Worm (Caenorhabditis elegans): Measurements from ENCODE around the gene F39G3.5.

F39G3.5 gene

DNA sequence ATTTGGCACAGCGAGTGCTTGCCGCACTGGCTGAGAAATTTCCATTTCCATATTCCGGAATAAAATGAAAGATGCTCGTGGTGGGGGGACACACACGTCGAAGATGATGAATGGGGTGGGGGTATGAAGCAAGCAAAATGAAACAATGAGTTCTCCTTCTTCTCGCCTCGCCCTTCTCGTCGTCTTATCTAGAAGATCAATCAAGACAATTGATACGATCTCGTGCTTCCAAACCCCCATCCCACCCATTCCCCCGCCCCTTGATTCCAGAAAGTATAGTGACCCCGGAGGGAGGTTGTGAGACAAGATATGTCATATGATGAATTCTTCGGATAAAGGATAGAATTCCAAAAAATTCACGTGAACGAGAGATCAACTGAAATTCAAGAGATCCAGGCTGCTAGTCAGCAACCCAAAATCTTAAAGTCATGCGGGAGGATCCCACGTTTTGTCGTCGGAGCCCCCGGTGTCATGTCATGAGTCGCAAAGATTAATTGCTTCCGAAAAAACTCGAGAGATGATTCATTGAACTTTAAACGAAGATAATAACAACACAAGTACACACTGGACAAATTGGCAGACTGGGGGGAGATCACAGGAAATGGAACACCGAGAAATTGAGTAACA, 27.8 kb upstream of the F39G3.5 start:
- TF ChIP-seq F10B5.3 (tag; optimal IDR thresholded peaks at IDR 0.05) (no peak), ztf-11 (tag; optimal IDR thresholded peaks at IDR 0.05) (no peak), snpc-1.2 (GFP tag; IDR thresholded peaks at IDR 0.05) (no peak), unc-62 (GFP tag; optimal IDR thresholded peaks at IDR 0.05 in 1 of 2) (peak in 1 of 2 experiments; percentile 74), unc-62 (tag; optimal IDR thresholded peaks at IDR 0.05) (no peak), ceh-44 (GFP tag; IDR thresholded peaks at IDR 0.05) (no peak), zip-2 (tag; optimal IDR thresholded peaks at IDR 0.05) (no peak), lsy-2 (tag; optimal IDR thresholded peaks at IDR 0.05) (peak in 1 of 2 experiments; percentile 5), daf-8 (GFP tag; IDR thresholded peaks at IDR 0.05) (no peak), mep-1 (tag; optimal IDR thresholded peaks at IDR 0.05) (no peak), ceh-62 (tag; optimal IDR thresholded peaks at IDR 0.05) (no peak), ztf-7 (tag; optimal IDR thresholded peaks at IDR 0.05) (no peak), fos-1 (tag; optimal IDR thresholded peaks at IDR 0.05) (no peak), nhr-11 (tag; optimal IDR thresholded peaks at IDR 0.05) (peak; percentile 51), hlh-11 (tag; optimal IDR thresholded peaks at IDR 0.05) (peak; percentile 37), mdl-1 (tag; optimal IDR thresholded peaks at IDR 0.05) (peak in 1 of 2 experiments; percentile 21), hlh-30 (tag; optimal IDR thresholded peaks at IDR 0.05; ENCODE audit: insufficient read depth) (peak; percentile 38), ces-1 (GFP tag; optimal IDR thresholded peaks at IDR 0.05) (no peak), Y5F2A.4 (GFP tag; optimal IDR thresholded peaks at IDR 0.05) (no peak), aly-2 (tag; optimal IDR thresholded peaks at IDR 0.05) (no peak), dmd-6 (GFP tag; IDR thresholded peaks at IDR 0.05) (no peak), ama-1 (optimal IDR thresholded peaks at IDR 0.05) (peak; percentile 13), ceh-20 (GFP tag; IDR thresholded peaks at IDR 0.05) (no peak), T26A8.4 (GFP tag; IDR thresholded peaks at IDR 0.05) (no peak), saeg-2 (GFP tag; IDR thresholded peaks at IDR 0.05) (no peak), nhr-41 (GFP tag; IDR thresholded peaks at IDR 0.05) (no peak), unc-130 (GFP tag; optimal IDR thresholded peaks at IDR 0.05) (no peak), mxl-3 (GFP tag; optimal IDR thresholded peaks at IDR 0.05) (no peak), dpl-1 (GFP tag; optimal IDR thresholded peaks at IDR 0.05) (no peak), lin-38 (GFP tag; IDR thresholded peaks at IDR 0.05) (no peak), dve-1 (tag; optimal IDR thresholded peaks at IDR 0.05; ENCODE audit: insufficient read depth) (no peak), nhr-6 (tag; optimal IDR thresholded peaks at IDR 0.05) (no peak), arid-1 (GFP tag; conservative IDR thresholded peaks at IDR 0.05) (no peak), tag-97 (GFP tag; IDR thresholded peaks at IDR 0.05) (no peak), nhr-76 (tag; optimal IDR thresholded peaks at IDR 0.05) (no peak), cey-2 (tag; optimal IDR thresholded peaks at IDR 0.05; ENCODE audit: borderline replicate concordance, insufficient read depth) (no peak), fkh-10 (GFP tag; optimal IDR thresholded peaks at IDR 0.05) (no peak)

DNA sequence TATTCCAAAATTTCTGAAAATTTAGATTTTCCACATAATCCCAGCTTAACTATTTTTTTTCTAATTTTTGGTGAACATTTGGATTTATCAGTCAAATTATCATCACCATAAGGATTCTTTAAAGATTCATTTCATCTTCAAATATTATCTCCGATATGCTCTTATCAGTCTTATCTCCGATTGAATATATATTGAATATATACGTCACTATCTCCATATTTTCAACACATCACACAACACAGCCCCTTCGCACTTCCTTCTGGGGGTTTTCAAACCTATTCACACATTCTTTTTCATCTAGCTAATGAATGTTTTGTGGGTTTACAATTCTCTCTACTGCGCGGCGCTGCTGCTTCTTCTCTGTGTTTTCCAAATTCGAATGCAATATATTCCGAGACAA, 23.7 kb upstream of the F39G3.5 start:
- TF ChIP-seq hmg-1.1 (GFP tag; IDR thresholded peaks at IDR 0.05) (no peak), mxl-2 (GFP tag; conservative IDR thresholded peaks at IDR 0.05) (no peak), ceh-62 (tag; optimal IDR thresholded peaks at IDR 0.05) (no peak), nhr-28 (tag; optimal IDR thresholded peaks at IDR 0.05) (no peak), egl-27 (tag; optimal IDR thresholded peaks at IDR 0.05) (no peak), Y48G9A.11 (GFP tag; IDR thresholded peaks at IDR 0.05) (no peak)

All from whole organism, L4 larva.